Fruit fly (Drosophila melanogaster) whole organism, adult: ENCODE measurements around the gene Dbp73D.

Source experiments
- CG11617 ChIP-seq: fragments of 200-800 bp; sonication (Bioruptor generic); optimal IDR thresholded peaks from 2 replicates; lab custom pipeline; 2017; ENCODE audit warnings: mild to moderate bottlenecking, missing biosample characterization, missing genetic modification reagents, missing genetic modification characterization
- CG12768 ChIP-seq: fragments of 200-800 bp; sonication (Bioruptor generic); optimal IDR thresholded peaks from 2 replicates; lab custom pipeline; 2017; ENCODE audit warnings: missing biosample characterization, missing genetic modification characterization, mild to moderate bottlenecking, moderate library complexity, missing genetic modification reagents
- CG14711 ChIP-seq: fragments of 200-800 bp; sonication (Bioruptor generic); optimal IDR thresholded peaks from 2 replicates; lab custom pipeline; 2018; ENCODE audit warnings: missing biosample characterization, mild to moderate bottlenecking, missing genetic modification characterization, moderate library complexity
- CG1620 ChIP-seq: fragments of 200-800 bp; sonication (Bioruptor generic); optimal IDR thresholded peaks from 2 replicates; lab custom pipeline; 2016; ENCODE audit warnings: missing biosample characterization, missing genetic modification characterization
- CG33017 ChIP-seq: fragments of 200-800 bp; sonication (Bioruptor generic); optimal IDR thresholded peaks from 2 replicates; lab custom pipeline; 2018; ENCODE audit warnings: missing biosample characterization, mild to moderate bottlenecking, missing genetic modification characterization, moderate library complexity
- CG5204 ChIP-seq: fragments of 200-800 bp; sonication (Bioruptor generic); optimal IDR thresholded peaks from 2 replicates; lab custom pipeline; 2016; ENCODE audit warnings: missing biosample characterization, missing genetic modification characterization
- CG7045 ChIP-seq: fragments of 200-800 bp; sonication (Bioruptor generic); optimal IDR thresholded peaks from 2 replicates; lab custom pipeline; 2017; ENCODE audit warnings: missing biosample characterization, mild to moderate bottlenecking, missing genetic modification characterization
- CG7101 ChIP-seq: fragments of 200-800 bp; sonication (Bioruptor generic); optimal IDR thresholded peaks from 2 replicates; lab custom pipeline; 2018; ENCODE audit warnings: missing biosample characterization, mild to moderate bottlenecking, missing genetic modification characterization, moderate library complexity
- Clk ChIP-seq: fragments of 200-800 bp; sonication (Bioruptor generic); optimal IDR thresholded peaks from 2 replicates; lab custom pipeline; 2017; ENCODE audit warnings: missing biosample characterization, missing genetic modification characterization
- Crg-1 ChIP-seq: fragments of 200-800 bp; sonication (Bioruptor generic); optimal IDR thresholded peaks from 2 replicates; lab custom pipeline; 2016; ENCODE audit warnings: missing biosample characterization, missing genetic modification characterization
- Hr96 ChIP-seq: fragments of 200-800 bp; sonication (Bioruptor generic); optimal IDR thresholded peaks from 2 replicates; lab custom pipeline; 2016; ENCODE audit warnings: missing biosample characterization, missing genetic modification characterization
- Mnt ChIP-seq: fragments of 200-800 bp; sonication (Bioruptor generic); optimal IDR thresholded peaks from 2 replicates; lab custom pipeline; 2016; ENCODE audit warnings: missing biosample characterization, mild to moderate bottlenecking, missing genetic modification characterization
- bab1 ChIP-seq: fragments of 200-800 bp; sonication (Bioruptor generic); optimal IDR thresholded peaks from 3 replicates; lab custom pipeline; 2019; ENCODE audit warnings: missing biosample characterization, mild to moderate bottlenecking, missing genetic modification characterization, moderate library complexity
- cic ChIP-seq: fragments of 200-800 bp; sonication (Bioruptor generic); optimal IDR thresholded peaks from 2 replicates; lab custom pipeline; 2017; ENCODE audit warnings: missing biosample characterization, mild to moderate bottlenecking, missing genetic modification characterization, moderate library complexity
- cnc ChIP-seq, 2 experiments: fragments of >200 bp; optimal IDR thresholded peaks; 2 replicates each; lab custom pipeline; 2017
- kay ChIP-seq: fragments of 200-800 bp; sonication (Bioruptor generic); peaks from one replicate; lab custom pipeline; 2016; ENCODE audit warnings: missing biosample characterization, missing genetic modification characterization, borderline replicate concordance
- ovo ChIP-seq: fragments of 200-800 bp; sonication (Bioruptor generic); optimal IDR thresholded peaks from 2 replicates; lab custom pipeline; 2016; ENCODE audit warnings: missing biosample characterization, missing genetic modification characterization
- pad ChIP-seq: fragments of 200-800 bp; sonication (Bioruptor generic); optimal IDR thresholded peaks from 3 replicates; lab custom pipeline; 2017; ENCODE audit warnings: missing biosample characterization, missing genetic modification characterization, mild to moderate bottlenecking, moderate library complexity, missing genetic modification reagents
- tj ChIP-seq: fragments of 200-800 bp; sonication (Bioruptor generic); optimal IDR thresholded peaks from 3 replicates; lab custom pipeline; 2017; ENCODE audit warnings: missing biosample characterization, mild to moderate bottlenecking, missing genetic modification characterization, moderate library complexity
- toe ChIP-seq: fragments of 200-800 bp; sonication (Bioruptor generic); optimal IDR thresholded peaks from 2 replicates; lab custom pipeline; 2016; ENCODE audit warnings: missing biosample characterization, missing genetic modification characterization

The Dbp73D gene

DNA sequence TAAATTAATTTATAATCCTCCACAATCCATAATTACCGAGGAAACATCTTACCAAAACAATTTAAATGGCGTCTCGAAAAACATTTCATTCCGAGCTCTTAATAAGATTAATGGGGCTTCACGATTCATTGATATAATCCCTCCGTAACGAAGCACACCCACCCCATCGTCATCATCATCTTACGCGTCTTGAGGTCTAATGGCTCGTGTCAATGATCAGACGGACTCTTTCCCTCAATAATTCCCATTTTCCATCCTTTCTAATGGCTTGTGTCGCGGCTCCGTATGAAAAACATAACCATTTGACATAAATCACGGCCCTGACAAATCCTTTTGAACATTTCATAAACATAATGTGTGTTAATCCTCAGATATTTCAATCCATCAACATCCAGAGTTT lies 36.3 kb upstream of the Dbp73D start:
- TF ChIP-seq pad (GFP tag; lab: Kevin White, UChicago): no peak
- TF ChIP-seq CG12768 (GFP tag; lab: Kevin White, UChicago): no peak
- TF ChIP-seq toe (GFP tag; lab: Kevin White, UChicago): no peak
- TF ChIP-seq tj (GFP tag; lab: Kevin White, UChicago): no peak
- no peak for TF ChIP-seq cic

DNA sequence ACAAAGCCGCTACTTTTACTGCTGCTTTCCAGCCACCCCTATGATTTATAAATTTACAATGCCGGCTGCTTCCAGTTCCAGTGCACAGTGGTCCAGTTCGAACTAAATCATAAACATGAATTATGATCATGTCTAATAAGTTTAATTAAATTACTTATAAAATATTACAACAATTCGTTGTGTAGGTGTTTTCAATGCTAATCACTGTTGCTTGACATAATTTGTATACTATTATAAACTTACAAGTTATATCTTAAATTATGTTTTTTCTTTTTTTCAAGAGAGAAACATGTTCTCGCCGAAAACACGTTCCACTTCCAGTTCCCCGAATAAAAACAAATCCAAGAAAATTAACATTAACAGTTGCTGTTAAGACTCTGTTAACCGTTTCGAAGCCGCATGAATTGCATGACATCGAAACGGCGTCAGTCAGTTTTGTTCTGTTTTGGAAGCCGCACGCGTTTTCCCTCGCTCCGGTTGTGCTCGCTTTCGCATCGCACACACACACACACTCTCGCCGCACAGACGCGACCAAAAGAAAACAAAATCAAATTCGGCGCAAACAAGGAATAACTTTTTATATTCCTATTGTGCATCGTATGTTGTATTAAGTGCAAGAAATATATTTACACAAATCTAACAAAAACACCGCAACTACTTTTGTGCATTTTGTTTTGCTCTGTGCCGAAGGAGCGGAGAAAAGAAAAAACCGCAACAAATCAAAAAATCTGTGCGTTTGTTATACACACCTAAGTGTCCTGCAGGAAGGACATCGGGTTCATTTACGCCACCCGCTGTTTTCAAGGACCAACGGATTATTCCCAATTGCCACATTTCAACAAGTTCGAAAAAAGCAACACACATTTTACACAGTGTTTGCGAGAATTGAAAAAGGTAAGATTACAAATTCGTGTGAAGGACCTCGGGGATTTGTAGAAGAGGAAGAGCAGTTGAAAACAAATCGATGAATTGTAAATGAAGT lies 35.3 kb upstream of the Dbp73D start, which contains the start of gene Nrt:
Gene Nrt (plus strand): TSS at position 426 of the 982 bp plus-strand sequence.
- TF ChIP-seq pad (GFP tag; lab: Kevin White, UChicago): peak; percentile 86
- no peak for TF ChIP-seq cic
- no peak for TF ChIP-seq toe (GFP tag; lab: Kevin White, UChicago)
- TF ChIP-seq CG33017: peak; percentile 52
- no peak for TF ChIP-seq Hr96 (GFP tag; lab: Kevin White, UChicago)
- TF ChIP-seq CG12768 (GFP tag; lab: Kevin White, UChicago): peak; percentile 27
- no peak for TF ChIP-seq Clk (GFP tag; lab: Kevin White, UChicago)
- peak; percentile 53 for TF ChIP-seq CG7101 (tag; lab: Kevin White, UChicago)
- TF ChIP-seq ovo: peak; percentile 10
- TF ChIP-seq bab1: peak; percentile 51
- TF ChIP-seq CG14711 (tag; lab: Kevin White, UChicago): peak; percentile 28
- peak; percentile 46 for TF ChIP-seq CG7045 (GFP tag; lab: Kevin White, UChicago)

DNA sequence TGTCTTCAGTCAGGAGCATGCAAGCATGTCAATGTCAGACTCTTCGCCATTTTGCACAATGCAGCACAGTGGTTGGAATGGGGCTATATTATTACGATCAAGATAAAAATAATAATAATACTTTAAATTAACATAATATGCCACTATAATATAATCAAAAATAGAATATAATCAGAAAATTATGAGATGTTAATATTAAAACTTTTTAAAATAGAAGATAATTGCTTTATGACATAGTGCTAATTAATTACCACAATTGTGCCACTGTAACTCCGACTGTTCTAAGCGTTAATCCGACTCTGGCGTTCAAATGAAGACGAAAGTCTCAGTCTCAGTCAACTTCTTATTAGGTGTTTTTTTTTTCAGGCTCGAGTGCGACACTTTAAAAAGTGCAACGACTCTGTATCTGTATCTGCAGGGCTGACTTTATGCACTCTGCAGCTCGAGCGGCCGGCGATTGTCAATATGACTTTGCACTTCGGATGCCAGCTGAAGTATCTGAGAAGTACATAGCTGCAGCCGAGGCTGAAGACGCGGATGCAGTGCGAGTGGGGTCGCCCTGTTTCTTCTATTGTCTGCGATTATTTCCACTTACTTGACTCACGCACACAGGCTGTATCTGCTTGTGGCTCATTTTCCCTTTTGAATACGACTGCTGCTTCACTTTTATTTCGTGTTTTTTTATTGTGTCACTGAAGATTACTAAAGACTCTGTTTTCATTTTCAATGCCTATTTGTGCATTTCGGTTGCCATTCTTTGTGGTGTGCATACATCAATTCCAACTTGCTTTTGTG lies 31.8 kb upstream of the Dbp73D start:
- TF ChIP-seq kay (GFP tag; lab: Kevin White, UChicago) (no peak), Hr96 (GFP tag; lab: Kevin White, UChicago) (no peak), CG7101 (tag; lab: Kevin White, UChicago) (no peak), CG1620 (GFP tag; lab: Kevin White, UChicago) (no peak), ovo (no peak), CG14711 (tag; lab: Kevin White, UChicago) (no peak), CG11617 (GFP tag; lab: Kevin White, UChicago) (no peak), cic (no peak), Mnt (GFP tag; lab: Kevin White, UChicago) (no peak), bab1 (no peak), cnc (optimal IDR thresholded peaks at IDR 0.05; lab: Kevin White, UChicago) (no peak), CG5204 (GFP tag; lab: Kevin White, UChicago) (no peak), toe (GFP tag; lab: Kevin White, UChicago) (no peak), CG33017 (no peak), CG7045 (GFP tag; lab: Kevin White, UChicago) (no peak), Crg-1 (GFP tag; lab: Kevin White, UChicago) (no peak), tj (GFP tag; lab: Kevin White, UChicago) (no peak)

DNA sequence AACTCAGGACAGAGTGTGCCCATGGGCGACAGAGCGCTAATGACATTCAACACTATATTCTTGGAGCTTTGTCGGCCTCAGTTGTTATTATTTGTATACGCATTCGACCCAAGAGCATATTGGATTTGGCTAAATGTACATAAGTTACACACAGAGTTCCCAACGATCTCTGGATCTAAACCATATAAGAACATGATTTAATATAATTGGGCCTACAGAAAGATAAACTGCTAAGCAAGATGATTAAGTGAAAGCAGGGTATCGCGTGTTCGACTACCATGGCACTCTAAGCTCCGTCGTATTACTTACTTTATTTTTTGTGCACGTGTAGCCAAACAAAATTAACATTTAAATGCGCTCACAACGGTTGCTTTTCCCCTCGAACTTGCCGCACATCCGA lies 29.7 kb upstream of the Dbp73D start:
- TF ChIP-seq kay (GFP tag; lab: Kevin White, UChicago) (no peak), CG14711 (tag; lab: Kevin White, UChicago) (no peak), Crg-1 (GFP tag; lab: Kevin White, UChicago) (no peak), CG11617 (GFP tag; lab: Kevin White, UChicago) (no peak), CG7101 (tag; lab: Kevin White, UChicago) (no peak), CG12768 (GFP tag; lab: Kevin White, UChicago) (no peak), CG1620 (GFP tag; lab: Kevin White, UChicago) (no peak), CG33017 (no peak), bab1 (no peak), Clk (GFP tag; lab: Kevin White, UChicago) (no peak), tj (GFP tag; lab: Kevin White, UChicago) (no peak), cic (no peak), CG5204 (GFP tag; lab: Kevin White, UChicago) (no peak), toe (GFP tag; lab: Kevin White, UChicago) (no peak), CG7045 (GFP tag; lab: Kevin White, UChicago) (no peak), pad (GFP tag; lab: Kevin White, UChicago) (no peak), cnc (optimal IDR thresholded peaks at IDR 0.05; lab: Kevin White, UChicago) (no peak), Hr96 (GFP tag; lab: Kevin White, UChicago) (no peak), Mnt (GFP tag; lab: Kevin White, UChicago) (no peak), ovo (no peak)

DNA sequence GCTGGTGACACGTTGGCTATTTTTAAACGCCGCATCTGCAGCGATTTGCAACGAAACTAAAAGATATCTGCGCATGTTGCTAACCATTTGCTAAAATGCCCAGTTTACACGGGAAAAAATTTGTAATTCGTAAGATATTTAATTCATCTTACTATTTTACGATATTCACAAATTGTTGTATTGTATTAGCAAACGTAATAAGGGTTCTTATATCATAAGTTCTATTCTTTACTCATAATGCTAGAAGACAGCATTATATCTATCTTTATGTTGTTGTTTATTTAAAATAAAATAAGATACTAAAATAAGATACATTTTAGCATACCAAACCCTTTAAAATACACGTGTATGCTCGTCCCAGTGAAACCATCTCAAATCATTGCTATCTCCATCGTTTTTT lies 28.9 kb upstream of the Dbp73D start:
- TF ChIP-seq tj (GFP tag; lab: Kevin White, UChicago): no peak
- TF ChIP-seq toe (GFP tag; lab: Kevin White, UChicago): no peak
- TF ChIP-seq cic: no peak
- TF ChIP-seq Crg-1 (GFP tag; lab: Kevin White, UChicago): no peak
- TF ChIP-seq CG14711 (tag; lab: Kevin White, UChicago): no peak
- TF ChIP-seq CG7101 (tag; lab: Kevin White, UChicago): no peak
- TF ChIP-seq Mnt (GFP tag; lab: Kevin White, UChicago): no peak
- no peak for TF ChIP-seq kay (GFP tag; lab: Kevin White, UChicago)
- no peak for TF ChIP-seq CG1620 (GFP tag; lab: Kevin White, UChicago)
- TF ChIP-seq CG12768 (GFP tag; lab: Kevin White, UChicago): no peak
- no peak for TF ChIP-seq CG11617 (GFP tag; lab: Kevin White, UChicago)
- no peak for TF ChIP-seq CG7045 (GFP tag; lab: Kevin White, UChicago)
- TF ChIP-seq ovo: no peak
- TF ChIP-seq Clk (GFP tag; lab: Kevin White, UChicago): no peak
